Fruit fly (Drosophila melanogaster): Measurements from ENCODE around the gene CG6051.

- TF ChIP-seq CG11902 (GFP tag; optimal IDR thresholded peaks at IDR 0.05) (no peak), spab (GFP tag; optimal IDR thresholded peaks at IDR 0.05) (no peak), CG6792 (GFP tag; optimal IDR thresholded peaks at IDR 0.05) (no peak), Eip75B (GFP tag; optimal IDR thresholded peaks at IDR 0.05) (no peak)
These were observed 45.4 kb downstream of the CG6051 start for dm6 chr3R:27105439-27105838.
